Fruit fly (Drosophila melanogaster) whole organism, embryonic: ENCODE measurements around the gene mRpL51.
A peak's percentile ranks its signal among the peaks of the same experiment; 100 is the strongest.

Experiments used
- Bdp1 ChIP-seq: fragments of 200-800 bp; sonication (Bioruptor generic); optimal IDR thresholded peaks from 3 replicates; lab custom pipeline; 2016; ENCODE audit warnings: missing biosample characterization, missing genetic modification characterization
- CG10366 ChIP-seq: fragments of 200-800 bp; sonication (Bioruptor generic); IDR thresholded peaks from 2 replicates; pipeline ENCODE4 v1.3.6; 2022; ENCODE audit warnings: missing biosample characterization, missing genetic modification characterization
- CG10979 ChIP-seq: fragments of 200-800 bp; sonication (Bioruptor generic); optimal IDR thresholded peaks from 2 replicates; lab custom pipeline; 2018; ENCODE audit warnings: missing biosample characterization, mild to moderate bottlenecking, missing genetic modification characterization, moderate library complexity
- CG11093 ChIP-seq: fragments of 200-800 bp; sonication (Bioruptor generic); IDR thresholded peaks from 3 replicates; pipeline ENCODE4 v1.3.6; 2022; ENCODE audit warnings: missing biosample characterization, missing genetic modification characterization
- CG12104 ChIP-seq: fragments of 200-800 bp; sonication (Bioruptor generic); optimal IDR thresholded peaks from 3 replicates; lab custom pipeline; 2016; ENCODE audit warnings: missing biosample characterization, missing genetic modification characterization
- CG14050 ChIP-seq: fragments of 200-800 bp; sonication (Bioruptor generic); IDR thresholded peaks from 3 replicates; pipeline ENCODE4 v1.3.6; 2022; ENCODE audit warnings: missing biosample characterization, missing genetic modification characterization
- CG15514 ChIP-seq: fragments of 200-800 bp; sonication (Bioruptor generic); optimal IDR thresholded peaks from 3 replicates; lab custom pipeline; 2017; ENCODE audit warnings: missing biosample characterization, missing genetic modification characterization, mild to moderate bottlenecking, moderate library complexity, missing genetic modification reagents
- CG17612 ChIP-seq: fragments of 200-800 bp; sonication (Bioruptor generic); IDR thresholded peaks from 2 replicates; pipeline ENCODE4 v1.3.6; 2022; ENCODE audit warnings: missing biosample characterization, missing genetic modification characterization
- CG18476 ChIP-seq: fragments of 200-800 bp; sonication (Bioruptor generic); optimal IDR thresholded peaks from 2 replicates; lab custom pipeline; 2016; ENCODE audit warnings: missing biosample characterization, mild to moderate bottlenecking, missing genetic modification characterization
- CG2202 ChIP-seq: fragments of 200-800 bp; sonication (Bioruptor generic); optimal IDR thresholded peaks from 2 replicates; lab custom pipeline; 2018; ENCODE audit warnings: missing biosample characterization, mild to moderate bottlenecking, missing genetic modification characterization
- CG2889 ChIP-seq: fragments of 200-800 bp; sonication (Bioruptor generic); IDR thresholded peaks from 3 replicates; pipeline ENCODE4 v1.3.6; 2022; ENCODE audit warnings: missing biosample characterization, missing genetic modification characterization
- CG34376 ChIP-seq: fragments of 200-800 bp; sonication (Bioruptor generic); optimal IDR thresholded peaks from 2 replicates; lab custom pipeline; 2018; ENCODE audit warnings: missing biosample characterization, mild to moderate bottlenecking, missing genetic modification characterization
- CG34422 ChIP-seq: fragments of 200-800 bp; sonication (Bioruptor generic); IDR thresholded peaks from 3 replicates; pipeline ENCODE4 v1.3.6; 2022; ENCODE audit warnings: missing biosample characterization, missing genetic modification characterization
- CG4282 ChIP-seq: fragments of 200-800 bp; sonication (Bioruptor generic); optimal IDR thresholded peaks from 2 replicates; lab custom pipeline; 2016; ENCODE audit warnings: missing biosample characterization, missing genetic modification characterization
- CG6683 ChIP-seq: fragments of 200-800 bp; sonication (Bioruptor generic); optimal IDR thresholded peaks from 2 replicates; lab custom pipeline; 2017; ENCODE audit warnings: missing biosample characterization, mild to moderate bottlenecking, missing genetic modification characterization, missing genetic modification reagents
- CG7928 ChIP-seq: fragments of 200-800 bp; sonication (Bioruptor generic); optimal IDR thresholded peaks from 2 replicates; lab custom pipeline; 2017; ENCODE audit warnings: missing biosample characterization, mild to moderate bottlenecking, missing genetic modification characterization
- Dp ChIP-seq: fragments of 200-800 bp; sonication (Bioruptor generic); optimal IDR thresholded peaks from 2 replicates; lab custom pipeline; 2018; ENCODE audit warnings: missing biosample characterization, mild to moderate bottlenecking, missing genetic modification characterization, moderate library complexity
- Ets97D ChIP-seq: fragments of 200-800 bp; sonication (Bioruptor generic); optimal IDR thresholded peaks from 3 replicates; lab custom pipeline; 2016; ENCODE audit warnings: missing biosample characterization, missing genetic modification characterization
- Fer1 ChIP-seq: fragments of 200-800 bp; sonication (Bioruptor generic); optimal IDR thresholded peaks from 2 replicates; lab custom pipeline; 2017; ENCODE audit warnings: missing biosample characterization, mild to moderate bottlenecking, missing genetic modification characterization
- GATAe ChIP-seq: fragments of 200-800 bp; sonication (Bioruptor generic); conservative IDR thresholded peaks from 2 replicates; pipeline ENCODE4 v1.3.6; 2022; ENCODE audit warnings: missing biosample characterization, missing genetic modification characterization
- Hr3 ChIP-seq: fragments of 200-800 bp; sonication (Bioruptor generic); optimal IDR thresholded peaks from 3 replicates; lab custom pipeline; 2016; ENCODE audit warnings: missing biosample characterization, missing genetic modification characterization
- Hr39 ChIP-seq: fragments of >200 bp; optimal IDR thresholded peaks from 2 replicates; lab custom pipeline; 2017
- Kr ChIP-seq: fragments of 200-800 bp; sonication (Bioruptor generic); optimal IDR thresholded peaks from 2 replicates; lab custom pipeline; 2017; ENCODE audit warnings: missing biosample characterization, mild to moderate bottlenecking, missing genetic modification characterization
- Lim3 ChIP-seq: fragments of 200-800 bp; sonication (Bioruptor generic); IDR thresholded peaks from 2 replicates; pipeline ENCODE4 v1.3.6; 2022; ENCODE audit warnings: missing biosample characterization, missing genetic modification characterization
- Lpt ChIP-seq: fragments of >200 bp; optimal IDR thresholded peaks from 2 replicates; lab custom pipeline; 2018; ENCODE audit warnings: missing biosample characterization, missing genetic modification characterization
- Mad ChIP-seq: fragments of 200-800 bp; sonication (Bioruptor generic); optimal IDR thresholded peaks from 2 replicates; lab custom pipeline; 2016; ENCODE audit warnings: missing biosample characterization, missing genetic modification characterization
- NK7.1 ChIP-seq: fragments of 200-800 bp; sonication (Bioruptor generic); optimal IDR thresholded peaks from 3 replicates; lab custom pipeline; 2016; ENCODE audit warnings: missing biosample characterization, missing genetic modification characterization
- Nf-YC ChIP-seq: fragments of 200-800 bp; optimal IDR thresholded peaks from 3 replicates; lab custom pipeline; 2019; ENCODE audit warnings: missing biosample characterization, mild to moderate bottlenecking, missing genetic modification characterization, moderate library complexity
- PHDP ChIP-seq: fragments of 200-800 bp; sonication (Bioruptor generic); optimal IDR thresholded peaks from 3 replicates; lab custom pipeline; 2018; ENCODE audit warnings: missing biosample characterization, mild to moderate bottlenecking, missing genetic modification characterization, moderate library complexity
- abd-A ChIP-seq: fragments of 200-800 bp; sonication (Bioruptor generic); optimal IDR thresholded peaks from 3 replicates; lab custom pipeline; 2019; ENCODE audit warnings: missing biosample characterization, mild to moderate bottlenecking, missing genetic modification characterization, moderate library complexity
- ase ChIP-seq: fragments of 200-800 bp; sonication (Bioruptor generic); IDR thresholded peaks from 3 replicates; pipeline ENCODE4 v1.3.6; 2022; ENCODE audit warnings: missing biosample characterization, missing genetic modification characterization
- az2 ChIP-seq: fragments of 200-800 bp; sonication (Bioruptor generic); optimal IDR thresholded peaks from 3 replicates; lab custom pipeline; 2016; ENCODE audit warnings: missing biosample characterization, missing genetic modification characterization
- crc ChIP-seq: fragments of 200-800 bp; sonication (Bioruptor generic); optimal IDR thresholded peaks from 2 replicates; lab custom pipeline; 2016; ENCODE audit warnings: missing biosample characterization, missing genetic modification characterization
- crol ChIP-seq: fragments of 200-800 bp; sonication (Bioruptor generic); IDR thresholded peaks from 2 replicates; pipeline ENCODE4 v1.3.6; 2022; ENCODE audit warnings: missing biosample characterization, missing genetic modification characterization
- esg ChIP-seq: fragments of 200-800 bp; sonication (Bioruptor generic); conservative IDR thresholded peaks from 2 replicates; pipeline ENCODE4 v1.3.6; 2022; ENCODE audit warnings: missing biosample characterization, missing genetic modification characterization
- fru ChIP-seq: fragments of >200 bp; optimal IDR thresholded peaks from 2 replicates; lab custom pipeline; 2017
- ftz-f1 ChIP-seq: fragments of 200-800 bp; sonication (Bioruptor generic); optimal IDR thresholded peaks from 2 replicates; lab custom pipeline; 2016; ENCODE audit warnings: missing biosample characterization, missing genetic modification characterization
- gce ChIP-seq: fragments of 200-800 bp; sonication (Bioruptor generic); IDR thresholded peaks from 3 replicates; pipeline ENCODE4 v1.3.6; 2022; ENCODE audit warnings: missing biosample characterization, missing genetic modification characterization
- grn ChIP-seq: fragments of 200-800 bp; sonication (Bioruptor generic); optimal IDR thresholded peaks from 3 replicates; lab custom pipeline; 2017; ENCODE audit warnings: missing biosample characterization, missing genetic modification characterization
- her ChIP-seq: fragments of 200-800 bp; sonication (Bioruptor generic); optimal IDR thresholded peaks from 2 replicates; lab custom pipeline; 2016; ENCODE audit warnings: missing biosample characterization, missing genetic modification characterization
- inv ChIP-seq: fragments of 200-800 bp; sonication (Bioruptor generic); IDR thresholded peaks from 2 replicates; pipeline ENCODE4 v1.3.6; 2022; ENCODE audit warnings: missing biosample characterization, missing genetic modification characterization; ENCODE audit not compliant: partially characterized antibody
- lmd ChIP-seq: fragments of 200-800 bp; sonication (Bioruptor generic); IDR thresholded peaks from 2 replicates; pipeline ENCODE4 v1.3.6; 2022; ENCODE audit warnings: missing biosample characterization, missing genetic modification characterization
- mirr ChIP-seq: fragments of 200-800 bp; sonication (Bioruptor generic); optimal IDR thresholded peaks from 3 replicates; lab custom pipeline; 2018; ENCODE audit warnings: missing biosample characterization, mild to moderate bottlenecking, missing genetic modification characterization
- nom ChIP-seq: fragments of 200-800 bp; sonication (Bioruptor generic); optimal IDR thresholded peaks from 2 replicates; lab custom pipeline; 2017; ENCODE audit warnings: missing biosample characterization, missing genetic modification characterization, mild to moderate bottlenecking, moderate library complexity, missing genetic modification reagents
- pho ChIP-seq: fragments of 200-800 bp; sonication (Bioruptor generic); optimal IDR thresholded peaks from 2 replicates; lab custom pipeline; 2016; ENCODE audit warnings: missing biosample characterization, missing genetic modification characterization
- sc ChIP-seq, 3 experiments: fragments of >200 bp in 2 of 3; fragments of 200-800 bp in 1 of 3; sonication (Bioruptor generic) in 1 of 3; optimal IDR thresholded peaks; 2 replicates in 2 of 3; 3 replicates in 1 of 3; lab custom pipeline; 2017; ENCODE audit warnings: mild to moderate bottlenecking in 1 of 3, missing biosample characterization in 1 of 3, missing genetic modification characterization in 1 of 3, missing genetic modification reagents in 1 of 3
- seq ChIP-seq: fragments of 200-800 bp; sonication (Bioruptor generic); IDR thresholded peaks from 2 replicates; pipeline ENCODE4 v1.3.6; 2022; ENCODE audit warnings: missing biosample characterization, missing genetic modification characterization
- slbo ChIP-seq: fragments of 200-800 bp; sonication (Bioruptor generic); IDR thresholded peaks from 2 replicates; pipeline ENCODE4 v1.3.6; 2022; ENCODE audit warnings: missing biosample characterization, missing genetic modification characterization
- slp2 ChIP-seq: fragments of 200-800 bp; sonication (Bioruptor generic); optimal IDR thresholded peaks from 2 replicates; lab custom pipeline; 2016; ENCODE audit warnings: missing biosample characterization, missing genetic modification characterization
- so ChIP-seq: fragments of 200-800 bp; sonication (Bioruptor generic); IDR thresholded peaks from 3 replicates; pipeline ENCODE4 v1.3.6; 2022; ENCODE audit warnings: missing biosample characterization, missing genetic modification characterization
- tin ChIP-seq: fragments of 200-800 bp; sonication (Bioruptor generic); optimal IDR thresholded peaks from 3 replicates; lab custom pipeline; 2016; ENCODE audit warnings: missing biosample characterization, missing genetic modification characterization
- tio ChIP-seq: fragments of 200-800 bp; sonication (Bioruptor generic); optimal IDR thresholded peaks from 2 replicates; lab custom pipeline; 2017; ENCODE audit warnings: missing biosample characterization, missing genetic modification characterization, inconsistent platforms
- tx ChIP-seq: fragments of 200-800 bp; sonication (Bioruptor generic); optimal IDR thresholded peaks from 2 replicates; lab custom pipeline; 2016; ENCODE audit warnings: missing biosample characterization, missing genetic modification characterization
- vvl ChIP-seq: fragments of 200-800 bp; sonication (Bioruptor generic); IDR thresholded peaks from 2 replicates; pipeline ENCODE4 v1.3.6; 2022; ENCODE audit warnings: missing biosample characterization, missing genetic modification characterization

Gene mRpL51

dm6 chr2L:8485562-8485961 lies 31.6 kb downstream of the mRpL51 start (continued):
- TF ChIP-seq CG34376 (GFP tag; lab: Kevin White, UChicago) (peak; percentile 29), Nf-YC (tag; lab: Kevin White, UChicago) (no peak), abd-A (tag; lab: Kevin White, UChicago) (no peak), ftz-f1 (GFP tag; lab: Kevin White, UChicago) (no peak), CG14050 (GFP tag; lab: Robert Waterston, UW) (no peak), tio (GFP tag; lab: Kevin White, UChicago) (no peak), inv (GFP tag; lab: Robert Waterston, UW) (peak; percentile 42; the same call in 1 of the 2 replicates), mirr (GFP tag; lab: Kevin White, UChicago) (no peak), crc (no peak), Bdp1 (peak; percentile 100), so (GFP tag; lab: Robert Waterston, UW) (no peak), grn (no peak), Hr3 (GFP tag; lab: Kevin White, UChicago) (no peak), slp2 (GFP tag; lab: Kevin White, UChicago) (no peak), CG12104 (no peak), lmd (GFP tag; lab: Robert Waterston, UW) (no peak), seq (no peak), NK7.1 (GFP tag; lab: Kevin White, UChicago) (no peak), CG18476 (no peak), Ets97D (GFP tag; lab: Kevin White, UChicago) (no peak), esg (GFP tag; lab: Robert Waterston, UW) (no peak), CG10366 (GFP tag; lab: Robert Waterston, UW) (no peak), tx (no peak), CG34422 (no peak), vvl (peak; percentile 37; the same call in 1 of the 2 replicates), az2 (no peak), tin (GFP tag; lab: Kevin White, UChicago) (no peak), pho (GFP tag; lab: Kevin White, UChicago) (no peak), CG11093 (GFP tag; lab: Robert Waterston, UW) (no peak), Kr (GFP tag; lab: Kevin White, UChicago) (no peak), CG6683 (no peak), CG17612 (GFP tag; lab: Robert Waterston, UW) (no peak), her (GFP tag; lab: Kevin White, UChicago) (no peak), crol (GFP tag; lab: Robert Waterston, UW) (no peak), CG10979 (tag; lab: Kevin White, UChicago) (no peak), ase (GFP tag; lab: Robert Waterston, UW) (no peak), gce (no peak), Dp (GFP tag; lab: Kevin White, UChicago) (no peak), slbo (GFP tag; lab: Robert Waterston, UW) (no peak), sc (optimal IDR thresholded peaks at IDR 0.05; lab: Kevin White, UChicago) (no peak), sc (GFP tag; optimal IDR thresholded peaks at IDR 0.05; lab: Kevin White, UChicago) (no peak), CG15514 (GFP tag; lab: Kevin White, UChicago) (no peak), CG2202 (tag; lab: Kevin White, UChicago) (no peak), CG4282 (GFP tag; lab: Kevin White, UChicago) (no peak), nom (no peak), fru (no peak), Lpt (GFP tag; lab: Kevin White, UChicago) (no peak), Mad (GFP tag; lab: Kevin White, UChicago) (no peak), PHDP (tag; lab: Kevin White, UChicago) (no peak), CG2889 (GFP tag; lab: Robert Waterston, UW) (no peak), GATAe (GFP tag; lab: Robert Waterston, UW) (no peak), CG7928 (GFP tag; lab: Kevin White, UChicago) (no peak), Hr39 (lab: Kevin White, UChicago) (no peak), Fer1 (GFP tag; lab: Kevin White, UChicago) (peak; percentile 30), Lim3 (no peak)
